Fruit fly (Drosophila melanogaster) whole organism, embryonic: Measurements from ENCODE around the gene CG8907.

ENCODE experiments used
- Asciz ChIP-seq: fragments of 200-800 bp; sonication (Bioruptor generic); optimal IDR thresholded peaks from 2 replicates; lab custom pipeline; 2017; ENCODE audit warnings: missing biosample characterization, mild to moderate bottlenecking, missing genetic modification characterization, missing genetic modification reagents
- Atf6 ChIP-seq: fragments of 200-800 bp; sonication (Bioruptor generic); IDR thresholded peaks from 2 replicates; pipeline ENCODE4 v1.3.6; 2022; ENCODE audit warnings: missing biosample characterization, missing genetic modification characterization
- BEAF-32 ChIP-seq: fragments of 200-800 bp; sonication (Bioruptor generic); optimal IDR thresholded peaks from 3 replicates; lab custom pipeline; 2017; ENCODE audit warnings: missing biosample characterization, missing genetic modification characterization, mild to moderate bottlenecking, moderate library complexity, missing genetic modification reagents
- Blimp-1 ChIP-seq: fragments of 200-800 bp; sonication (Bioruptor generic); optimal IDR thresholded peaks from 3 replicates; lab custom pipeline; 2018; ENCODE audit warnings: missing biosample characterization, missing genetic modification characterization, mild to moderate bottlenecking, moderate library complexity, missing genetic modification reagents
- CG10209 ChIP-seq: fragments of 200-800 bp; sonication (Bioruptor generic); optimal IDR thresholded peaks from 3 replicates; lab custom pipeline; 2017; ENCODE audit warnings: missing biosample characterization, mild to moderate bottlenecking, missing genetic modification characterization, missing genetic modification reagents
- CG10979 ChIP-seq: fragments of 200-800 bp; sonication (Bioruptor generic); optimal IDR thresholded peaks from 2 replicates; lab custom pipeline; 2018; ENCODE audit warnings: missing biosample characterization, mild to moderate bottlenecking, missing genetic modification characterization, moderate library complexity
- CG11456 ChIP-seq: fragments of 200-800 bp; sonication (Bioruptor generic); IDR thresholded peaks from 3 replicates; pipeline ENCODE4 v1.3.6; 2022; ENCODE audit warnings: missing biosample characterization, missing genetic modification characterization
- CG14014 ChIP-seq: fragments of 200-800 bp; sonication (Bioruptor generic); IDR thresholded peaks from 2 replicates; pipeline ENCODE4 v1.3.6; 2022; ENCODE audit warnings: missing biosample characterization, missing genetic modification characterization
- CG15011 ChIP-seq: fragments of 200-800 bp; sonication (Bioruptor generic); optimal IDR thresholded peaks from 3 replicates; lab custom pipeline; 2018; ENCODE audit warnings: missing biosample characterization, mild to moderate bottlenecking, missing genetic modification characterization
- CG1529 ChIP-seq: fragments of 200-800 bp; sonication (Bioruptor generic); optimal IDR thresholded peaks from 3 replicates; lab custom pipeline; 2018; ENCODE audit warnings: missing biosample characterization, missing genetic modification characterization
- CG15479 ChIP-seq: fragments of 200-800 bp; sonication (Bioruptor generic); optimal IDR thresholded peaks from 3 replicates; lab custom pipeline; 2019; ENCODE audit warnings: missing biosample characterization, mild to moderate bottlenecking, missing genetic modification characterization, moderate library complexity
- CG16815 ChIP-seq: fragments of 200-800 bp; sonication (Bioruptor generic); optimal IDR thresholded peaks from 3 replicates; lab custom pipeline; 2017; ENCODE audit warnings: missing biosample characterization, mild to moderate bottlenecking, missing genetic modification characterization
- CG2875 ChIP-seq: fragments of 200-800 bp; sonication (Bioruptor generic); optimal IDR thresholded peaks from 2 replicates; lab custom pipeline; 2017; ENCODE audit warnings: missing biosample characterization, mild to moderate bottlenecking, missing genetic modification characterization, missing genetic modification reagents
- CG34422 ChIP-seq: fragments of 200-800 bp; sonication (Bioruptor generic); IDR thresholded peaks from 3 replicates; pipeline ENCODE4 v1.3.6; 2022; ENCODE audit warnings: missing biosample characterization, missing genetic modification characterization
- CG4854 ChIP-seq: fragments of 200-800 bp; sonication (Bioruptor generic); optimal IDR thresholded peaks from 2 replicates; lab custom pipeline; 2016; ENCODE audit warnings: missing biosample characterization, missing genetic modification characterization, inconsistent platforms
- CG5180 ChIP-seq: fragments of 200-800 bp; sonication (Bioruptor generic); optimal IDR thresholded peaks from 3 replicates; lab custom pipeline; 2017; ENCODE audit warnings: missing biosample characterization, missing genetic modification characterization, mild to moderate bottlenecking, moderate library complexity, missing genetic modification reagents
- CG7963 ChIP-seq: fragments of 200-800 bp; sonication (Bioruptor generic); IDR thresholded peaks from 3 replicates; pipeline ENCODE4 v1.3.6; 2022; ENCODE audit warnings: missing biosample characterization, missing genetic modification characterization; ENCODE audit not compliant: partially characterized antibody
- CG8089 ChIP-seq: fragments of 200-800 bp; sonication (Bioruptor generic); optimal IDR thresholded peaks from 3 replicates; lab custom pipeline; 2016; ENCODE audit warnings: missing biosample characterization, missing genetic modification characterization
- CG8478 ChIP-seq: fragments of >200 bp; optimal IDR thresholded peaks from 2 replicates; lab custom pipeline; 2018
- CG8765 ChIP-seq: fragments of 200-800 bp; sonication (Bioruptor generic); IDR thresholded peaks from 2 replicates; pipeline ENCODE4 v1.3.6; 2022; ENCODE audit warnings: missing biosample characterization, missing genetic modification characterization
- CTCF ChIP-seq: fragments of 200-800 bp; sonication (Bioruptor generic); optimal IDR thresholded peaks from 2 replicates; lab custom pipeline; 2017; ENCODE audit warnings: missing biosample characterization, mild to moderate bottlenecking, missing genetic modification characterization, moderate library complexity
- CkIIα-i1 ChIP-seq: fragments of 200-800 bp; sonication (Bioruptor generic); IDR thresholded peaks from 2 replicates; pipeline ENCODE4 v1.3.6; 2022; ENCODE audit warnings: missing biosample characterization, missing genetic modification characterization
- Dbx ChIP-seq: fragments of 200-800 bp; sonication (Bioruptor generic); IDR thresholded peaks from 3 replicates; pipeline ENCODE4 v1.3.6; 2022; ENCODE audit warnings: missing biosample characterization, missing genetic modification characterization
- Dek ChIP-seq: fragments of 200-800 bp; sonication (Bioruptor generic); optimal IDR thresholded peaks from 3 replicates; lab custom pipeline; 2019; ENCODE audit warnings: missing biosample characterization, mild to moderate bottlenecking, missing genetic modification characterization, moderate library complexity
- HLH4C ChIP-seq: fragments of 200-800 bp; sonication (Bioruptor generic); IDR thresholded peaks from 3 replicates; pipeline ENCODE4 v1.3.6; 2022; ENCODE audit warnings: missing biosample characterization, missing genetic modification characterization; ENCODE audit not compliant: partially characterized antibody
- Jarid2 ChIP-seq: fragments of 200-800 bp; sonication (Bioruptor generic); optimal IDR thresholded peaks from 3 replicates; lab custom pipeline; 2017; ENCODE audit warnings: mild to moderate bottlenecking, missing biosample characterization, missing genetic modification reagents, missing genetic modification characterization
- Mad ChIP-seq: fragments of 200-800 bp; sonication (Bioruptor generic); optimal IDR thresholded peaks from 2 replicates; lab custom pipeline; 2016; ENCODE audit warnings: missing biosample characterization, missing genetic modification characterization
- Max ChIP-seq: fragments of 200-800 bp; sonication (Bioruptor generic); optimal IDR thresholded peaks from 2 replicates; lab custom pipeline; 2016; ENCODE audit warnings: missing biosample characterization, mild to moderate bottlenecking, missing genetic modification characterization
- Mes4 ChIP-seq: fragments of 200-800 bp; sonication (Bioruptor generic); optimal IDR thresholded peaks from 2 replicates; lab custom pipeline; 2016; ENCODE audit warnings: missing biosample characterization, missing genetic modification characterization
- NFAT ChIP-seq: fragments of 200-800 bp; sonication (Bioruptor generic); IDR thresholded peaks from 2 replicates; pipeline ENCODE4 v1.3.6; 2022; ENCODE audit warnings: missing biosample characterization, missing genetic modification characterization
- Nf-YB ChIP-seq: fragments of 200-800 bp; sonication (Bioruptor generic); optimal IDR thresholded peaks from 3 replicates; lab custom pipeline; 2019; ENCODE audit warnings: missing biosample characterization, mild to moderate bottlenecking, missing genetic modification characterization, moderate library complexity
- Oaz ChIP-seq: fragments of 200-800 bp; sonication (Bioruptor generic); IDR thresholded peaks from 2 replicates; pipeline ENCODE4 v1.3.6; 2022; ENCODE audit warnings: missing biosample characterization, missing genetic modification characterization
- Oli ChIP-seq: fragments of 200-800 bp; sonication (Bioruptor generic); optimal IDR thresholded peaks from 2 replicates; lab custom pipeline; 2018; ENCODE audit warnings: missing biosample characterization, mild to moderate bottlenecking, missing genetic modification characterization, moderate library complexity
- TFAM ChIP-seq: fragments of 200-800 bp; sonication (Bioruptor generic); optimal IDR thresholded peaks from 2 replicates; lab custom pipeline; 2017; ENCODE audit warnings: missing biosample characterization, missing genetic modification characterization, inconsistent platforms
- aop ChIP-seq: fragments of 200-800 bp; sonication (Bioruptor generic); IDR thresholded peaks from 2 replicates; pipeline ENCODE4 v1.3.6; 2022; ENCODE audit warnings: missing biosample characterization, missing genetic modification characterization
- ash1 ChIP-seq: fragments of 200-800 bp; sonication (Bioruptor generic); optimal IDR thresholded peaks from 2 replicates; lab custom pipeline; 2018; ENCODE audit warnings: missing biosample characterization, mild to moderate bottlenecking, missing genetic modification characterization
- az2 ChIP-seq: fragments of 200-800 bp; sonication (Bioruptor generic); optimal IDR thresholded peaks from 3 replicates; lab custom pipeline; 2016; ENCODE audit warnings: missing biosample characterization, missing genetic modification characterization
- chn ChIP-seq: fragments of 200-800 bp; sonication (Bioruptor generic); optimal IDR thresholded peaks from 2 replicates; lab custom pipeline; 2016; ENCODE audit warnings: missing biosample characterization, missing genetic modification characterization
- danr ChIP-seq: fragments of 200-800 bp; sonication (Bioruptor generic); IDR thresholded peaks from 2 replicates; pipeline ENCODE4 v1.3.6; 2022; ENCODE audit warnings: missing biosample characterization, missing genetic modification characterization
- ems ChIP-seq: fragments of 200-800 bp; sonication (Bioruptor generic); optimal IDR thresholded peaks from 3 replicates; lab custom pipeline; 2016; ENCODE audit warnings: missing biosample characterization, missing genetic modification characterization
- gcm2 ChIP-seq: fragments of 200-800 bp; sonication (Bioruptor generic); optimal IDR thresholded peaks from 2 replicates; lab custom pipeline; 2016; ENCODE audit warnings: missing biosample characterization, missing genetic modification characterization
- lola ChIP-seq, 3 experiments: fragments of >200 bp in 2 of 3; fragments of 200-800 bp in 1 of 3; sonication (Bioruptor generic) in 1 of 3; optimal IDR thresholded peaks; 2 replicates each; lab custom pipeline; 2017 to 2019; ENCODE audit warnings: missing biosample characterization in 3 of 3, missing genetic modification characterization in 3 of 3, mild to moderate bottlenecking in 1 of 3, moderate library complexity in 1 of 3
- maf-S ChIP-seq: fragments of 200-800 bp; sonication (Bioruptor generic); optimal IDR thresholded peaks from 2 replicates; lab custom pipeline; 2016; ENCODE audit warnings: missing biosample characterization, missing genetic modification characterization
- odd ChIP-seq: fragments of 200-800 bp; sonication (Bioruptor generic); optimal IDR thresholded peaks from 2 replicates; lab custom pipeline; 2017; ENCODE audit warnings: missing biosample characterization, mild to moderate bottlenecking, missing genetic modification characterization
- pb ChIP-seq: fragments of 200-800 bp; sonication (Bioruptor generic); optimal IDR thresholded peaks from 3 replicates; lab custom pipeline; 2016; ENCODE audit warnings: missing biosample characterization, missing genetic modification characterization
- peb ChIP-seq: fragments of 200-800 bp; sonication (Bioruptor generic); IDR thresholded peaks from 2 replicates; pipeline ENCODE4 v1.3.6; 2022; ENCODE audit warnings: missing biosample characterization, missing genetic modification characterization
- ro ChIP-seq: fragments of 200-800 bp; sonication (Bioruptor generic); IDR thresholded peaks from 2 replicates; pipeline ENCODE4 v1.3.6; 2022; ENCODE audit warnings: missing biosample characterization, missing genetic modification characterization
- schlank ChIP-seq: fragments of 200-800 bp; sonication (Bioruptor generic); optimal IDR thresholded peaks from 2 replicates; lab custom pipeline; 2018; ENCODE audit warnings: missing biosample characterization, mild to moderate bottlenecking, missing genetic modification characterization
- sens-2 ChIP-seq: fragments of 200-800 bp; sonication (Bioruptor generic); IDR thresholded peaks from 2 replicates; pipeline ENCODE4 v1.3.6; 2022; ENCODE audit warnings: missing biosample characterization, missing genetic modification characterization
- tll ChIP-seq, 2 experiments: fragments of 200-800 bp in 1 of 2; fragments of >200 bp in 1 of 2; sonication (Bioruptor generic) in 1 of 2; optimal IDR thresholded peaks; 2 replicates each; lab custom pipeline; 2017 to 2019; ENCODE audit warnings: missing biosample characterization in 2 of 2, missing genetic modification characterization in 2 of 2, mild to moderate bottlenecking in 1 of 2, moderate library complexity in 1 of 2
- unc-4 ChIP-seq: fragments of 200-800 bp; sonication (Bioruptor generic); IDR thresholded peaks from 2 replicates; pipeline ENCODE4 v1.3.6; 2022; ENCODE audit warnings: missing biosample characterization, missing genetic modification characterization; ENCODE audit not compliant: partially characterized antibody
- yki ChIP-seq: fragments of >200 bp; optimal IDR thresholded peaks from 3 replicates; lab custom pipeline; 2018
- zfh2 ChIP-seq: fragments of 200-800 bp; sonication (Bioruptor generic); optimal IDR thresholded peaks from 2 replicates; lab custom pipeline; 2016; ENCODE audit warnings: missing biosample characterization, missing genetic modification characterization

The CG8907 gene

dm6 chr3R:17056905-17057251 lies 48.8 kb downstream of the CG8907 start (continued):
- TF ChIP-seq Blimp-1 (GFP tag; lab: Kevin White, UChicago), result peak; percentile 44
- no peak for TF ChIP-seq CG15479 (GFP tag; lab: Kevin White, UChicago)
- no peak for TF ChIP-seq aop (GFP tag; lab: Robert Waterston, UW)
- TF ChIP-seq HLH4C, result no peak
- no peak for TF ChIP-seq ems (GFP tag; lab: Kevin White, UChicago)
- TF ChIP-seq az2 (GFP tag; lab: Kevin White, UChicago), result no peak
- TF ChIP-seq CG10209, result no peak
- peak; percentile 5 for TF ChIP-seq Oli (tag; lab: Kevin White, UChicago)
- TF ChIP-seq CG5180 (GFP tag; lab: Kevin White, UChicago), result no peak
- TF ChIP-seq lola (GFP tag; optimal IDR thresholded peaks at IDR 0.05; lab: Kevin White, UChicago), result peak in 1 of 3 experiments; percentile 16
- no peak for TF ChIP-seq CG34422
- TF ChIP-seq pb, result no peak
- TF ChIP-seq zfh2, result no peak
- TF ChIP-seq CG14014 (GFP tag; lab: Robert Waterston, UW), result peak; percentile 35; the same call in 1 of the 2 replicates
- no peak for TF ChIP-seq CG8089 (GFP tag; lab: Kevin White, UChicago)
- TF ChIP-seq CG11456 (GFP tag; lab: Robert Waterston, UW), result no peak
- TF ChIP-seq maf-S (GFP tag; lab: Kevin White, UChicago), result no peak
- TF ChIP-seq odd (GFP tag; lab: Kevin White, UChicago), result no peak
- no peak for TF ChIP-seq CG4854 (GFP tag; lab: Kevin White, UChicago)
- TF ChIP-seq danr (GFP tag; lab: Robert Waterston, UW), result no peak
- TF ChIP-seq Dbx (GFP tag; lab: Robert Waterston, UW), result no peak
- TF ChIP-seq CkIIα-i1 (GFP tag; lab: Robert Waterston, UW), result no peak
- no peak for TF ChIP-seq Atf6 (GFP tag; lab: Robert Waterston, UW)
- TF ChIP-seq yki (lab: Kevin White, UChicago), result no peak
- no peak for TF ChIP-seq Max (GFP tag; lab: Kevin White, UChicago)
- TF ChIP-seq CG7963 (GFP tag; lab: Robert Waterston, UW), result no peak
- TF ChIP-seq CG8478 (lab: Kevin White, UChicago), result no peak
- TF ChIP-seq CG2875 (GFP tag; lab: Kevin White, UChicago), result no peak
- TF ChIP-seq peb (GFP tag; lab: Robert Waterston, UW), result no peak
- TF ChIP-seq CG10979 (tag; lab: Kevin White, UChicago), result peak; percentile 45
- no peak for TF ChIP-seq Dek
- TF ChIP-seq CG15011 (GFP tag; lab: Kevin White, UChicago), result no peak
- no peak for TF ChIP-seq Jarid2 (GFP tag; lab: Kevin White, UChicago)
- TF ChIP-seq Mes4 (GFP tag; lab: Kevin White, UChicago), result no peak
- TF ChIP-seq CG16815 (GFP tag; lab: Kevin White, UChicago), result no peak
- TF ChIP-seq Nf-YB, result no peak
- TF ChIP-seq schlank (tag; lab: Kevin White, UChicago), result no peak
- TF ChIP-seq TFAM (GFP tag; lab: Kevin White, UChicago), result no peak
- no peak for TF ChIP-seq sens-2 (GFP tag; lab: Robert Waterston, UW)
- no peak for TF ChIP-seq Oaz
- TF ChIP-seq ro (GFP tag; lab: Robert Waterston, UW), result no peak
- no peak for TF ChIP-seq Asciz (GFP tag; lab: Kevin White, UChicago)
- no peak for TF ChIP-seq ash1 (GFP tag; lab: Kevin White, UChicago)
- TF ChIP-seq chn (GFP tag; lab: Kevin White, UChicago), result no peak
- no peak for TF ChIP-seq unc-4 (GFP tag; lab: Robert Waterston, UW)
- TF ChIP-seq Mad (GFP tag; lab: Kevin White, UChicago), result no peak
- no peak for TF ChIP-seq NFAT
- TF ChIP-seq CG8765 (GFP tag; lab: Robert Waterston, UW), result no peak
- TF ChIP-seq tll (GFP tag; optimal IDR thresholded peaks at IDR 0.05; lab: Kevin White, UChicago), result no peak
- no peak for TF ChIP-seq CG1529 (GFP tag; lab: Kevin White, UChicago)
- no peak for TF ChIP-seq gcm2
- no peak for TF ChIP-seq CTCF (GFP tag; lab: Kevin White, UChicago)
- TF ChIP-seq BEAF-32 (GFP tag; lab: Kevin White, UChicago), result no peak
